Worm (Caenorhabditis elegans): ENCODE data around the gene K07F5.14.

DNA sequence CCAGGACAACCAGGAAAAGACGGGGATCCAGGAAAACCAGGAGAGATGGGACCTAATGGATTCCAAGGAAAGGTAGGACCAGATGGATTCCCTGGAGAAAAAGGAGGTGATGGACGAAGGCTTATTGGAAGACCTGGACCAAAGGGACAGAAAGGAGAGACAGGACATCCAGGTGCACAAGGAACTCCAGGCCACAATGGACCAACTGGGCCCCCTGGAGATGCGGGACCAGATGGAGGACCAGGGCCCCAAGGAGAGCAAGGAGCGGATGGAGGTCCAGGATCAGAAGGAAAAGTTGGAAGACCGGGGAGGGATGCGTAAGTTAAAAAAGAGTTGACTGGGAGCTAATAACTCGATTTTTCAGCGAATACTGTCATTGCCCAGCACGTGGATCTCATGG lies 39.4 kb upstream of the K07F5.14 start:
- TF ChIP-seq ceh-91 (GFP tag; IDR thresholded peaks at IDR 0.05) = no peak
- no peak for TF ChIP-seq rcor-1 (GFP tag; IDR thresholded peaks at IDR 0.05)
- no peak for TF ChIP-seq Y79H2A.3 (GFP tag; conservative IDR thresholded peaks at IDR 0.05)
- TF ChIP-seq ztf-25 (GFP tag; IDR thresholded peaks at IDR 0.05) = no peak
- no peak for TF ChIP-seq nfya-2 (GFP tag; IDR thresholded peaks at IDR 0.05)
- TF ChIP-seq hsf-1 (GFP tag; IDR thresholded peaks at IDR 0.05) = no peak
- TF ChIP-seq egl-18 (GFP tag; IDR thresholded peaks at IDR 0.05) = no peak
- no peak for TF ChIP-seq attf-3 (GFP tag; conservative IDR thresholded peaks at IDR 0.05)
- TF ChIP-seq ama-1 (optimal IDR thresholded peaks at IDR 0.05) = no peak
- no peak for TF ChIP-seq ama-1 (GFP tag; optimal IDR thresholded peaks at IDR 0.05)
- no peak for TF ChIP-seq snpc-4 (GFP tag; optimal IDR thresholded peaks at IDR 0.05)
- TF ChIP-seq snpc-4 (tag; optimal IDR thresholded peaks at IDR 0.05) = no peak
- no peak for TF ChIP-seq B0261.1 (tag; optimal IDR thresholded peaks at IDR 0.05)
- TF ChIP-seq bed-1 (GFP tag; IDR thresholded peaks at IDR 0.05) = no peak
- TF ChIP-seq pha-4 (tag; optimal IDR thresholded peaks at IDR 0.05) = no peak
- no peak for TF ChIP-seq fkh-3 (tag; optimal IDR thresholded peaks at IDR 0.05)
